Fruit fly (Drosophila melanogaster): ENCODE data around the gene CG8833.

DNA sequence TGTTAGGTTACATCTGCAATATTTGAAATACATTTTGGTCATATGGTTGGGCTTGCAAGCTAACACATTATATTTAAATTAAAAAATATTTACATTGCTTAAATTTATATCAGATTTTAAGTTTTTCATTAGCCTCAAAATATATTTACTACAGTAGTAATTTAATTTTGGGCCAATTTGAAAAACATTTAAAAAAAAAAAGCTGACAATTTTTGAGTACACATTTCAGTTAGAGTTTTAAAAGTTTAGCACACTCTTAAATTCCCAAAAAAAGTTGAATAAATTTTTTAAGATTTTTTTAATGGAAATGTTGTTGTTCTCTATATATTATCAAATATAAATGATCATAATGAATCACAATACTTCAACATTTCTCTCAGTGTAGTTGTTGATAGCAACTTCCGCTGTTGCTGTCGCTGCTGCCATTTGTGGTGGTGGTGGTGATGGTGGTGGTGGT, 28.4 kb upstream of the CG8833 start:
- no peak for TF ChIP-seq Hr39 (optimal IDR thresholded peaks at IDR 0.05)
- TF ChIP-seq CG11093 (GFP tag; IDR thresholded peaks at IDR 0.05): no peak
- no peak for TF ChIP-seq dan (GFP tag; IDR thresholded peaks at IDR 0.05)
- no peak for TF ChIP-seq CG14860 (GFP tag; IDR thresholded peaks at IDR 0.05; ENCODE audit: partially characterized antibody)
- peak; percentile 4 for TF ChIP-seq CG16863 (GFP tag; optimal IDR thresholded peaks at IDR 0.05)
- TF ChIP-seq CG7357 (GFP tag; IDR thresholded peaks at IDR 0.05): no peak
- no peak for TF ChIP-seq sug (tag; optimal IDR thresholded peaks at IDR 0.05)
- TF ChIP-seq stc (GFP tag; IDR thresholded peaks at IDR 0.05): no peak

All from whole organism, embryonic.